Fruit fly (Drosophila melanogaster): ENCODE results near the gene RpS28-like.

RpS28-like gene

DNA sequence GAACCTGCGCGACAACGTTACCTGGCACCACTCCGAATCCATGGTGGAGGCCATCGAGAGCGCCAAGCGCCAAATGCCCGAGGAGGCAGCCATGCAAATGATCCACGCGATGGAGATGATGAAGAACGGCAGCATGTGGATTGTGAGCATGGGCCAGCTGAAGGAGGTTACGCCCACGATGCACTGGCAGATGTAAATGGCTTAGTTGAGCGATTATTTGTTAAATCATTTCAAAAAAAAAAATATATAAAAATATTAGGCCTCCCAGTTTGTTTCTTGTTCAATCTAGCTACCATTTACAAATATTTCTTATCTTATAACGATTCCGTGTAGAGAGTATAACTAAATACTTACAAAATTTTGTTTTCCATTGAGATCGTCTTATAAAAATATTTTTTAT lies 9.0 kb upstream of the RpS28-like start, which contains the start of gene CG42847:
CG42847 (plus strand) TSS at position 301 of the 400 bp plus-strand sequence.
- TF ChIP-seq CG15710 (tag; optimal IDR thresholded peaks at IDR 0.05), result no peak
- no peak for TF ChIP-seq D1 (tag; optimal IDR thresholded peaks at IDR 0.05)
- no peak for TF ChIP-seq CG8301 (tag; optimal IDR thresholded peaks at IDR 0.05)
- TF ChIP-seq CG32121 (GFP tag; IDR thresholded peaks at IDR 0.05), result no peak
- TF ChIP-seq CG14655 (GFP tag; optimal IDR thresholded peaks at IDR 0.05), result no peak
- TF ChIP-seq CG13204 (GFP tag; optimal IDR thresholded peaks at IDR 0.05), result no peak
- TF ChIP-seq CG8159 (tag; optimal IDR thresholded peaks at IDR 0.05), result no peak
- no peak for TF ChIP-seq EcR (GFP tag; optimal IDR thresholded peaks at IDR 0.05)
- no peak for TF ChIP-seq Pif1A (GFP tag; optimal IDR thresholded peaks at IDR 0.05)
- TF ChIP-seq gl (tag; optimal IDR thresholded peaks at IDR 0.05), result no peak
- TF ChIP-seq rn (GFP tag; IDR thresholded peaks at IDR 0.05), result no peak
- no peak for TF ChIP-seq Snoo (tag; optimal IDR thresholded peaks at IDR 0.05)
- no peak for TF ChIP-seq CG10348 (GFP tag; IDR thresholded peaks at IDR 0.05)
- TF ChIP-seq CG17806 (tag; optimal IDR thresholded peaks at IDR 0.05), result no peak
- no peak for TF ChIP-seq fd96Ca (GFP tag; IDR thresholded peaks at IDR 0.05)
- TF ChIP-seq Ets98B (GFP tag; IDR thresholded peaks at IDR 0.05), result no peak
- TF ChIP-seq CG9948 (tag; optimal IDR thresholded peaks at IDR 0.05), result no peak
- no peak for TF ChIP-seq Pif1B (GFP tag; optimal IDR thresholded peaks at IDR 0.05)
- no peak for TF ChIP-seq CG4496 (GFP tag; IDR thresholded peaks at IDR 0.05)
- no peak for TF ChIP-seq CG12605 (GFP tag; IDR thresholded peaks at IDR 0.05)

dm6 chr2L:9430992-9431602 lies 5.5 kb upstream of the RpS28-like start, which contains the start of the genes FucTB and scat:
FucTB (minus strand) TSS chr2L:9431052.
scat (plus strand) TSS chr2L:9431405.
- TF ChIP-seq CG13204 (GFP tag; optimal IDR thresholded peaks at IDR 0.05) (no peak), CG14655 (GFP tag; optimal IDR thresholded peaks at IDR 0.05) (peak; percentile 87), CG32121 (GFP tag; IDR thresholded peaks at IDR 0.05) (peak; percentile 79), rn (GFP tag; IDR thresholded peaks at IDR 0.05) (peak; percentile 78), Pif1A (GFP tag; optimal IDR thresholded peaks at IDR 0.05) (peak; percentile 52), EcR (GFP tag; optimal IDR thresholded peaks at IDR 0.05) (no peak), CG12605 (GFP tag; IDR thresholded peaks at IDR 0.05) (peak; percentile 49), CG15710 (tag; optimal IDR thresholded peaks at IDR 0.05) (peak; percentile 88), CG8301 (tag; optimal IDR thresholded peaks at IDR 0.05) (no peak), Snoo (tag; optimal IDR thresholded peaks at IDR 0.05) (peak; percentile 79), fd96Ca (GFP tag; IDR thresholded peaks at IDR 0.05) (peak; percentile 90), gl (tag; optimal IDR thresholded peaks at IDR 0.05) (no peak), CG17806 (tag; optimal IDR thresholded peaks at IDR 0.05) (peak; percentile 76), D1 (tag; optimal IDR thresholded peaks at IDR 0.05) (peak; percentile 72), CG9948 (tag; optimal IDR thresholded peaks at IDR 0.05) (peak; percentile 87), CG8159 (tag; optimal IDR thresholded peaks at IDR 0.05) (peak; percentile 88), CG4496 (GFP tag; IDR thresholded peaks at IDR 0.05) (peak; percentile 87), Pif1B (GFP tag; optimal IDR thresholded peaks at IDR 0.05) (peak; percentile 58), CG10348 (GFP tag; IDR thresholded peaks at IDR 0.05) (peak; percentile 71; the same call in 1 of the 2 replicates), Ets98B (GFP tag; IDR thresholded peaks at IDR 0.05) (peak; percentile 80), CG34367 (tag; optimal IDR thresholded peaks at IDR 0.05) (peak; percentile 76)

DNA sequence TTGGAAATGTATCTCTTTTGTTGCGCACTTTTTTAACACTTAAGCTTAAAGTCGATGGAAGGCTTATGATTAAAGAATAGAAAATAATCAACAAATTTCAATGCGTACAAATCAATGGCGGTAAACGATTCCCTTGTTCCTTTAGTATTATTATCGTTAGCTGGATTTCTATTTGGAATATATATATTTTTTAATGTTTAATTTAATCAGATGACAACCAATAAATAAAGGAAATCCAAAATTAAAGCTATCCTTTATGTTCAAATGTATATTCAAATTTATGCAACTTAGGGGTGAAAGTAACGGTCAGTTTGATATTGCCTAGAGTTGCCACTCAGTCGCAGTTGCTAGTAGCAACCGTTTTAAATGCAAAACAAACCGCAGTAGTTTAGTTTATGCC lies 1.5 kb upstream of the RpS28-like start, which contains the start of gene CG3769:
CG3769 (plus strand) TSS at position 301 of the 400 bp plus-strand sequence.
- TF ChIP-seq Snoo (tag; optimal IDR thresholded peaks at IDR 0.05) (no peak), CG8159 (tag; optimal IDR thresholded peaks at IDR 0.05) (no peak), Ets98B (GFP tag; IDR thresholded peaks at IDR 0.05) (no peak), CG14655 (GFP tag; optimal IDR thresholded peaks at IDR 0.05) (no peak), CG15710 (tag; optimal IDR thresholded peaks at IDR 0.05) (no peak), CG8301 (tag; optimal IDR thresholded peaks at IDR 0.05) (no peak), CG4496 (GFP tag; IDR thresholded peaks at IDR 0.05) (no peak), CG34367 (tag; optimal IDR thresholded peaks at IDR 0.05) (no peak), CG10348 (GFP tag; IDR thresholded peaks at IDR 0.05) (no peak), D1 (tag; optimal IDR thresholded peaks at IDR 0.05) (no peak)

DNA sequence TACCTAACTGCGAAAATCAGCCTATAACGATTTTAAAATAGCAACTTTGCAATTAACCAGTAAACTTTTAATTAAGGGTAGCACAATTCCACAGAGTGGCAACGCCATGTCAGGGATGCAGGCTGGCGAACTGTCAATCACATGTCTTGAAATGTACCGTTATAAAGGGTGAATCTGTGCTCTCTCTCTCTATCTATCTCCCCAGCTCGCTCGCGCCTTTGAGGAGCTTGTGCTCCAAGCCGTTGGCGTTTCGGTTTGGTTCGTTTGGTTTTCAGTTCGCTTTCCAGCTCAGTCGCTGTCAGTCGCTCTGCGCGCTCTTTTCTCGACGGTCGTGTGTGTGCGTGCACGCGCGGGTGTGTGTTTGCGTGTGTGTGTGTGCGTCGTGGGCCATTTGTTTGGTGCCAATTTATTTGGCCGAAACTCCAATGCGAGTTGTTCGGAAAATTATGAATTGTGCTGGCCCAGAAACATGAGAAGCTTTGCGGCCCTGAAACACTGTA lies 662 bp downstream of the RpS28-like start, which contains the start of gene numb:
numb (plus strand) TSS at position 254 of the 500 bp plus-strand sequence.
- TF ChIP-seq CG32121 (GFP tag; IDR thresholded peaks at IDR 0.05), result 0 out of 2 replicates have a peak, but pooled peaks have one; percentile 10
- TF ChIP-seq CG13204 (GFP tag; optimal IDR thresholded peaks at IDR 0.05), result no peak
- no peak for TF ChIP-seq D1 (tag; optimal IDR thresholded peaks at IDR 0.05)
- TF ChIP-seq Pif1A (GFP tag; optimal IDR thresholded peaks at IDR 0.05), result no peak
- TF ChIP-seq CG15710 (tag; optimal IDR thresholded peaks at IDR 0.05), result no peak
- TF ChIP-seq rn (GFP tag; IDR thresholded peaks at IDR 0.05), result no peak
- no peak for TF ChIP-seq EcR (GFP tag; optimal IDR thresholded peaks at IDR 0.05)
- no peak for TF ChIP-seq CG8159 (tag; optimal IDR thresholded peaks at IDR 0.05)
- TF ChIP-seq gl (tag; optimal IDR thresholded peaks at IDR 0.05), result no peak
- TF ChIP-seq fd96Ca (GFP tag; IDR thresholded peaks at IDR 0.05), result no peak
- TF ChIP-seq CG12605 (GFP tag; IDR thresholded peaks at IDR 0.05), result no peak
- no peak for TF ChIP-seq Snoo (tag; optimal IDR thresholded peaks at IDR 0.05)
- peak; percentile 45; the same call in 1 of the 2 replicates for TF ChIP-seq Ets98B (GFP tag; IDR thresholded peaks at IDR 0.05)
- no peak for TF ChIP-seq CG10348 (GFP tag; IDR thresholded peaks at IDR 0.05)
- TF ChIP-seq CG8301 (tag; optimal IDR thresholded peaks at IDR 0.05), result no peak
- TF ChIP-seq CG34367 (tag; optimal IDR thresholded peaks at IDR 0.05), result no peak
- TF ChIP-seq CG9948 (tag; optimal IDR thresholded peaks at IDR 0.05), result no peak

DNA sequence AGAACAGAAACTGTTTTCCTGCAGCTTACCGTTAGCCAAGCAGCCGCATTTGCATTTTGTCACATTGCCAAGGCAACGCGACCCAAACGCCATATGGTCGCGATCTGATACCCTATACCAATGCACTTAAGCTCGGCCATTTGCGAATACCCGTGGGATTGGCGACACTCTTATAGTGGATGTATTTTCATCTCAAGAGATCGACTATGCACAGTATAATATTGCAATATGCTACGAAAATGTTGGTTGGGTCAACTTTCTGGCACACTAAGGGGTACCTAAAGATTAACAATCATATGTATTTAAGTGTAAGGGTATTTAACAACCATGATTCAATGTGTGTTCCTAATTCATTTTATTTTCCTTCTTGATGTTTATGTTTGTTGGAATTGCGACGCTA lies 1.6 kb downstream of the RpS28-like start:
- peak; percentile 32 for TF ChIP-seq CG15710 (tag; optimal IDR thresholded peaks at IDR 0.05)
- no peak for TF ChIP-seq CG10348 (GFP tag; IDR thresholded peaks at IDR 0.05)
- TF ChIP-seq CG32121 (GFP tag; IDR thresholded peaks at IDR 0.05), result peak; percentile 42; the same call in 1 of the 2 replicates
- TF ChIP-seq CG8301 (tag; optimal IDR thresholded peaks at IDR 0.05), result peak; percentile 34
- TF ChIP-seq CG17806 (tag; optimal IDR thresholded peaks at IDR 0.05), result peak; percentile 39
- TF ChIP-seq gl (tag; optimal IDR thresholded peaks at IDR 0.05), result no peak
- peak; percentile 23 for TF ChIP-seq CG34367 (tag; optimal IDR thresholded peaks at IDR 0.05)
- peak; percentile 40 for TF ChIP-seq CG14655 (GFP tag; optimal IDR thresholded peaks at IDR 0.05)
- TF ChIP-seq CG8159 (tag; optimal IDR thresholded peaks at IDR 0.05), result peak; percentile 44
- no peak; the same call in 2 of the 3 replicates for TF ChIP-seq fd96Ca (GFP tag; IDR thresholded peaks at IDR 0.05)
- peak; percentile 27 for TF ChIP-seq CG9948 (tag; optimal IDR thresholded peaks at IDR 0.05)
- no peak for TF ChIP-seq D1 (tag; optimal IDR thresholded peaks at IDR 0.05)
- TF ChIP-seq Ets98B (GFP tag; IDR thresholded peaks at IDR 0.05), result peak; percentile 47
- no peak for TF ChIP-seq EcR (GFP tag; optimal IDR thresholded peaks at IDR 0.05)
- no peak for TF ChIP-seq CG13204 (GFP tag; optimal IDR thresholded peaks at IDR 0.05)
- TF ChIP-seq Snoo (tag; optimal IDR thresholded peaks at IDR 0.05), result peak; percentile 13
- no peak for TF ChIP-seq CG12605 (GFP tag; IDR thresholded peaks at IDR 0.05)
- no peak for TF ChIP-seq rn (GFP tag; IDR thresholded peaks at IDR 0.05)
- peak; percentile 70; the same call in 1 of the 3 replicates for TF ChIP-seq CG4496 (GFP tag; IDR thresholded peaks at IDR 0.05)
- TF ChIP-seq Pif1A (GFP tag; optimal IDR thresholded peaks at IDR 0.05), result peak; percentile 7
- no peak for TF ChIP-seq Pif1B (GFP tag; optimal IDR thresholded peaks at IDR 0.05)
